Fruit fly (Drosophila melanogaster) Kc167 (cell line): ENCODE results near the gene Cpr76Bd.

Experiments
- Myc ChIP-seq: fragments of >200 bp; optimal IDR thresholded peaks from 2 replicates; lab custom pipeline; 2017; ENCODE audit warnings: missing external identifiers
- Sin3A ChIP-seq: fragments of >200 bp; optimal IDR thresholded peaks from 2 replicates; lab custom pipeline; 2018; ENCODE audit warnings: missing external identifiers
- h ChIP-seq: fragments of >200 bp; optimal IDR thresholded peaks from 3 replicates; lab custom pipeline; 2018; ENCODE audit warnings: missing external identifiers
- insv ChIP-seq: fragments of >200 bp; optimal IDR thresholded peaks from 3 replicates; lab custom pipeline; 2018; ENCODE audit warnings: missing external identifiers
- psq ChIP-seq: fragments of >200 bp; optimal IDR thresholded peaks from 2 replicates; lab custom pipeline; 2017; ENCODE audit warnings: missing external identifiers
- ttk ChIP-seq: sonication (Bioruptor generic); optimal IDR thresholded peaks from 2 replicates; lab custom pipeline; 2017; ENCODE audit warnings: missing external identifiers

DNA sequence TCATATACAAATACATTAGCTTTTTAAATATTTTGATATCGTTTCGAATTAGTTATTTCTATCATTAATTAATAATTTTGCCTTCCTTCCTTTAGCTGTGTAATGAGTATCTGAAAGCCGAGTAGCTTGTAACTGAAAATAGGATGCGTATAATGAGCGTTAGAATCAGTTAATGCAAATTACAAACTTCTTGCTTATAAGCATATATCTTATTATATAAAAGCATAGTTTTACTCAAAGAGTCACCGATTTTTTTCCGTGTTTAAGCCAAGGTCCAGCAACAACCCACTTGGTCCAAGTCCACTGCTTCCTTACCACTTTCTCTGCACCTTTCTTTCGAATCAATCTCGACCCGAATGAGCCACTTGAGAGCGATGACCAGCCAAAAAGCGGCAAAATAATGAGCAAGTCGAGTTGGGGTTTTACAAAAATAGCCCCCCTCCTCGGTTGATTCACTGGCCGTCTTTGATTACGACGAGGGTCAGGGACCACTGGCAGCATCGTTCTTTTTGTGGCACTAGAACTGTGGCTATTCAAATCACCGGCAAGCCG, 23.4 kb downstream of the Cpr76Bd start:
- TF ChIP-seq ttk (lab: Kevin White, UChicago) (no peak), insv (lab: Kevin White, UChicago) (no peak), Myc (lab: Kevin White, UChicago) (no peak), Sin3A (lab: Kevin White, UChicago) (no peak), h (no peak), psq (no peak)
